Worm (Caenorhabditis elegans): Measurements from ENCODE around the gene H01M10.1.

ce11 chrX:2569040-2569439, 11.3 kb downstream of the H01M10.1 start:
- no peak for TF ChIP-seq unc-42 (tag; optimal IDR thresholded peaks at IDR 0.05)
- TF ChIP-seq pqm-1 (tag; optimal IDR thresholded peaks at IDR 0.05): no peak
- no peak for TF ChIP-seq unc-55 (GFP tag; optimal IDR thresholded peaks at IDR 0.05)

Measured in whole organism, late embryonic.